Fruit fly (Drosophila melanogaster): Measurements from ENCODE around the gene CG15399.

Gene CG15399

DNA sequence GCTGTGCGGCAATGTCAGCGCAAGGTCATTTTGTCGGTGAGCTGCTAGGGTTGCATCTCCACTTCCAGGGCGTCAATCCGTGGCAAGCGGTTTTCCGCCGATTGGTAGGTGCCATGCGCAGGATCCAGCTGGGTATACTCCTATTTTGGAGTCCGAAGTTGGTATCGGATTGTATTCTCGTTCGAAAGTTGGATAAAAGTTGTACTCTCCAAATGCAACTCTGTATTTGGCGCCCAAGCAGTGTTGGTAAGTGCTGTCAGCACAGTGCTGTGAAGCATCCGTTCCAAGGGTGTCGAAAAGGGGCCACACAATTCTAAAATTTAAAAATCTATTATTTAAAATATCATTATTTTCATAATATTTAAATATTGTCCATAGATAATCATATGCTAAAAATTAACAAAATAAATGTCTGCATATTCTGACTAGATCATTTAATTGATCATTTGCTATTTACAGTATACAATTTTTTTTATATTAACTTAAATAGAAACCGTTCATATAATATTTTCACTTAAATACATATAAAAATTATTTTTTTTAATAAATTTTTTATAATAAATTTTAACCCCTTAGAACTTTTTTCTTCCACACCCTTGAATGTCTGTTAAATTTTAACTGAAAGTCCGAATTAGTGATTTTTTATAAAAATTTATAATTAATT is 23.0 kb downstream of the CG15399 start (continued):
- TF ChIP-seq ac (GFP tag; optimal IDR thresholded peaks at IDR 0.05) (no peak), YL-1 (GFP tag; optimal IDR thresholded peaks at IDR 0.05) (peak; percentile 86), CG12299 (tag; optimal IDR thresholded peaks at IDR 0.05) (peak; percentile 49), CG1647 (GFP tag; optimal IDR thresholded peaks at IDR 0.05) (peak; percentile 74), otp (GFP tag; IDR thresholded peaks at IDR 0.05) (peak; percentile 69; the same call in 2 of the 3 replicates), HHEX (GFP tag; optimal IDR thresholded peaks at IDR 0.05) (peak; percentile 90), Nf-YA (GFP tag; IDR thresholded peaks at IDR 0.05) (peak; percentile 64; the same call in 1 of the 2 replicates), chif (GFP tag; optimal IDR thresholded peaks at IDR 0.05) (peak; percentile 72 to 74), CG4360 (GFP tag; IDR thresholded peaks at IDR 0.05) (peak; percentile 36; the same call in 1 of the 2 replicates), CG16863 (GFP tag; optimal IDR thresholded peaks at IDR 0.05) (peak; percentile 60), CG3995 (GFP tag; optimal IDR thresholded peaks at IDR 0.05) (peak; percentile 69), bcd (GFP tag; optimal IDR thresholded peaks at IDR 0.05) (peak; percentile 88), CG18011 (GFP tag; optimal IDR thresholded peaks at IDR 0.05) (peak; percentile 74), CG10565 (GFP tag; optimal IDR thresholded peaks at IDR 0.05) (peak; percentile 30), Optix (GFP tag; IDR thresholded peaks at IDR 0.05) (peak; percentile 80)

DNA sequence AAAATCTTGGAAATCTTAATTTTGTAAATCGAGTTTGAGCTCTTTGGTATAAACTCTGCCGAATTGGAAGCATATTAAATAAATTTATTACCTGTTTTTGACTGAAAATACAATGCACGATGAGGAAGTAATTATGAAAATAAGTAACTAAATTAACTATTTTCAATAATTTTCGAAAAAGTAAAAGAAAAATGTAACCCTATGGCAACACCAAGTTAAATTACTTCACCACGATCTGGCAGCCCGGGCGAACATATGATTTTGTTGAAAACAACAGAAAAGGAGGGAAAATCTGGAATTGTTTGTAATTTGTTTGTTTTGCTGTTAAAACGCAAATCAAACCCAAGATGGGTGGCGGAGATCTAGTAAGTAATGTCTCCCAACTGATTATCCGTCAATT is 26.7 kb downstream of the CG15399 start, which contains the start of the genes CG9961 and Cwc25:
TSS of gene CG9961 (minus strand) at position 83 of the 400 bp plus-strand sequence.
TSS of gene Cwc25 (plus strand) at position 247 of the 400 bp plus-strand sequence.
- peak; percentile 24; the same call in 1 of the 2 replicates for TF ChIP-seq E2f1 (GFP tag; IDR thresholded peaks at IDR 0.05)
- TF ChIP-seq pros (GFP tag; optimal IDR thresholded peaks at IDR 0.05), result no peak
- TF ChIP-seq MESR4 (GFP tag; optimal IDR thresholded peaks at IDR 0.05), result peak; percentile 28
- TF ChIP-seq eyg (GFP tag; optimal IDR thresholded peaks at IDR 0.05), result no peak
- TF ChIP-seq CG3847 (GFP tag; IDR thresholded peaks at IDR 0.05), result 0 out of 2 replicates have a peak, but pooled peaks have one; percentile 33
- TF ChIP-seq row (GFP tag; IDR thresholded peaks at IDR 0.05), result 0 out of 3 replicates have a peak, but pooled peaks have one; percentile 24
- no peak for TF ChIP-seq tin (GFP tag; optimal IDR thresholded peaks at IDR 0.05)
- no peak for TF ChIP-seq CG6175 (GFP tag; IDR thresholded peaks at IDR 0.05)
- TF ChIP-seq CG17829 (tag; optimal IDR thresholded peaks at IDR 0.05), result peak; percentile 9
- TF ChIP-seq Dll (GFP tag; IDR thresholded peaks at IDR 0.05; ENCODE audit: partially characterized antibody), result 0 out of 4 replicates have a peak, but pooled peaks have one; percentile 29
- TF ChIP-seq Ets65A (GFP tag), result no peak
- no peak for TF ChIP-seq insv (GFP tag; optimal IDR thresholded peaks at IDR 0.05)
- no peak for TF ChIP-seq CG4820 (GFP tag; optimal IDR thresholded peaks at IDR 0.05)
- TF ChIP-seq Dref (GFP tag; IDR thresholded peaks at IDR 0.05), result no peak
- no peak for TF ChIP-seq sob (GFP tag; IDR thresholded peaks at IDR 0.05)
- no peak for TF ChIP-seq CG31365 (tag; optimal IDR thresholded peaks at IDR 0.05)
- TF ChIP-seq her (GFP tag; optimal IDR thresholded peaks at IDR 0.05), result no peak
- no peak for TF ChIP-seq CG13287 (GFP tag; IDR thresholded peaks at IDR 0.05; ENCODE audit: partially characterized antibody)
- TF ChIP-seq bcd (GFP tag; optimal IDR thresholded peaks at IDR 0.05), result no peak
- no peak for TF ChIP-seq CG7372 (GFP tag; IDR thresholded peaks at IDR 0.05)
- TF ChIP-seq CG12071 (GFP tag; optimal IDR thresholded peaks at IDR 0.05), result no peak
- TF ChIP-seq CG8388 (GFP tag; optimal IDR thresholded peaks at IDR 0.05), result no peak
- no peak for TF ChIP-seq sim (GFP tag; IDR thresholded peaks at IDR 0.05)
- no peak for TF ChIP-seq grn (GFP tag; optimal IDR thresholded peaks at IDR 0.05)
- TF ChIP-seq CG12155 (GFP tag; optimal IDR thresholded peaks at IDR 0.05), result no peak
- no peak for TF ChIP-seq nmo (GFP tag; optimal IDR thresholded peaks at IDR 0.05)
- no peak for TF ChIP-seq CG34376 (GFP tag; optimal IDR thresholded peaks at IDR 0.05)
- TF ChIP-seq dati (GFP tag; IDR thresholded peaks at IDR 0.05), result no peak
- TF ChIP-seq ato (GFP tag; IDR thresholded peaks at IDR 0.05; ENCODE audit: partially characterized antibody), result no peak
- TF ChIP-seq NC2β (GFP tag; optimal IDR thresholded peaks at IDR 0.05), result no peak
- peak; percentile 64 for TF ChIP-seq E2f2 (GFP tag; IDR thresholded peaks at IDR 0.05)
- peak; percentile 14 for TF ChIP-seq CG3995 (GFP tag; optimal IDR thresholded peaks at IDR 0.05)
- no peak for TF ChIP-seq Doc3 (GFP tag; IDR thresholded peaks at IDR 0.05; ENCODE audit: partially characterized antibody)
- no peak for TF ChIP-seq usp (GFP tag; optimal IDR thresholded peaks at IDR 0.05)
- TF ChIP-seq CG13296 (GFP tag; optimal IDR thresholded peaks at IDR 0.05), result no peak
- TF ChIP-seq CG17361 (GFP tag; IDR thresholded peaks at IDR 0.05), result 0 out of 3 replicates have a peak, but pooled peaks have one; percentile 24

Data from whole organism, embryonic.